Fruit fly (Drosophila melanogaster): ENCODE data around the gene CG13843.
A peak's percentile ranks its signal among the peaks of the same experiment; 100 is the strongest.

dm6 chr3R:22627936-22628513, 18.7 kb downstream of the CG13843 start:
- TF ChIP-seq Abd-B (GFP tag; optimal IDR thresholded peaks at IDR 0.05) (no peak), OdsH (GFP tag; optimal IDR thresholded peaks at IDR 0.05) (peak; percentile 75), Dif (GFP tag; optimal IDR thresholded peaks at IDR 0.05; ENCODE audit: partially characterized antibody) (no peak)

All from whole organism, wandering third instar larva.